Fruit fly (Drosophila melanogaster) whole organism, embryonic: ENCODE results near the gene CG10177.

Experiments
- Abd-B ChIP-seq: fragments of 200-800 bp; sonication (Bioruptor generic); optimal IDR thresholded peaks from 2 replicates; lab custom pipeline; 2018; ENCODE audit warnings: missing biosample characterization, mild to moderate bottlenecking, missing genetic modification characterization, moderate library complexity
- Bgb ChIP-seq: fragments of 200-800 bp; sonication (Bioruptor generic); IDR thresholded peaks from 2 replicates; pipeline ENCODE4 v1.3.6; 2022; ENCODE audit warnings: missing biosample characterization, missing genetic modification characterization; ENCODE audit not compliant: partially characterized antibody
- CG10209 ChIP-seq: fragments of 200-800 bp; sonication (Bioruptor generic); optimal IDR thresholded peaks from 3 replicates; lab custom pipeline; 2017; ENCODE audit warnings: missing biosample characterization, mild to moderate bottlenecking, missing genetic modification characterization, missing genetic modification reagents
- CG10274 ChIP-seq: fragments of 200-800 bp; sonication (Bioruptor generic); optimal IDR thresholded peaks from 3 replicates; lab custom pipeline; 2017; ENCODE audit warnings: missing biosample characterization, mild to moderate bottlenecking, missing genetic modification characterization
- CG12769 ChIP-seq: fragments of 200-800 bp; sonication (Bioruptor generic); optimal IDR thresholded peaks from 2 replicates; lab custom pipeline; 2019; ENCODE audit warnings: missing biosample characterization, mild to moderate bottlenecking, missing genetic modification characterization, moderate library complexity
- CG14860 ChIP-seq: fragments of 200-800 bp; sonication (Bioruptor generic); IDR thresholded peaks from 3 replicates; pipeline ENCODE4 v1.3.6; 2022; ENCODE audit warnings: missing biosample characterization, missing genetic modification characterization; ENCODE audit not compliant: partially characterized antibody
- CG1529 ChIP-seq: fragments of 200-800 bp; sonication (Bioruptor generic); optimal IDR thresholded peaks from 3 replicates; lab custom pipeline; 2018; ENCODE audit warnings: missing biosample characterization, missing genetic modification characterization
- CG1647 ChIP-seq: fragments of 200-800 bp; sonication (Bioruptor generic); optimal IDR thresholded peaks from 3 replicates; lab custom pipeline; 2016; ENCODE audit warnings: missing biosample characterization, missing genetic modification characterization
- CG16813 ChIP-seq: fragments of 200-800 bp; sonication (Bioruptor generic); IDR thresholded peaks from 3 replicates; pipeline ENCODE4 v1.3.6; 2022; ENCODE audit warnings: missing biosample characterization, missing genetic modification characterization; ENCODE audit not compliant: partially characterized antibody
- CG31441 ChIP-seq: fragments of 200-800 bp; sonication (Bioruptor generic); IDR thresholded peaks from 2 replicates; pipeline ENCODE4 v1.3.6; 2022; ENCODE audit warnings: missing biosample characterization, missing genetic modification characterization
- CG32767 ChIP-seq: fragments of 200-800 bp; sonication (Bioruptor generic); IDR thresholded peaks from 2 replicates; pipeline ENCODE4 v1.3.6; 2022; ENCODE audit warnings: missing biosample characterization, missing genetic modification characterization
- CG42726 ChIP-seq: fragments of 200-800 bp; sonication (Bioruptor generic); IDR thresholded peaks from 2 replicates; pipeline ENCODE4 v1.3.6; 2022; ENCODE audit warnings: missing biosample characterization, missing genetic modification characterization; ENCODE audit not compliant: partially characterized antibody
- CG6791 ChIP-seq: fragments of 200-800 bp; sonication (Bioruptor generic); IDR thresholded peaks from 3 replicates; pipeline ENCODE4 v1.3.6; 2022; ENCODE audit warnings: missing biosample characterization, missing genetic modification characterization; ENCODE audit not compliant: partially characterized antibody
- CG7556 ChIP-seq: fragments of 200-800 bp; sonication (Bioruptor generic); optimal IDR thresholded peaks from 2 replicates; lab custom pipeline; 2017; ENCODE audit warnings: missing biosample characterization, mild to moderate bottlenecking, missing genetic modification characterization
- CG7745 ChIP-seq: fragments of 200-800 bp; sonication (Bioruptor generic); optimal IDR thresholded peaks from 2 replicates; lab custom pipeline; 2018; ENCODE audit warnings: missing biosample characterization, mild to moderate bottlenecking, missing genetic modification characterization, moderate library complexity
- CG7963 ChIP-seq: fragments of 200-800 bp; sonication (Bioruptor generic); IDR thresholded peaks from 3 replicates; pipeline ENCODE4 v1.3.6; 2022; ENCODE audit warnings: missing biosample characterization, missing genetic modification characterization; ENCODE audit not compliant: partially characterized antibody
- CG8478 ChIP-seq: fragments of >200 bp; optimal IDR thresholded peaks from 2 replicates; lab custom pipeline; 2018
- CG9437 ChIP-seq: fragments of 200-800 bp; sonication (Bioruptor generic); optimal IDR thresholded peaks from 2 replicates; lab custom pipeline; 2018; ENCODE audit warnings: missing biosample characterization, mild to moderate bottlenecking, missing genetic modification characterization
- CG9932 ChIP-seq: fragments of 200-800 bp; sonication (Bioruptor generic); IDR thresholded peaks from 2 replicates; pipeline ENCODE4 v1.3.6; 2022; ENCODE audit warnings: missing biosample characterization, missing genetic modification characterization
- CTCF ChIP-seq: fragments of 200-800 bp; sonication (Bioruptor generic); optimal IDR thresholded peaks from 2 replicates; lab custom pipeline; 2017; ENCODE audit warnings: missing biosample characterization, mild to moderate bottlenecking, missing genetic modification characterization, moderate library complexity
- CoRest ChIP-seq: fragments of 200-800 bp; sonication (Bioruptor generic); optimal IDR thresholded peaks from 3 replicates; lab custom pipeline; 2018; ENCODE audit warnings: missing biosample characterization, mild to moderate bottlenecking, missing genetic modification characterization, moderate library complexity
- Dbx ChIP-seq: fragments of 200-800 bp; sonication (Bioruptor generic); IDR thresholded peaks from 3 replicates; pipeline ENCODE4 v1.3.6; 2022; ENCODE audit warnings: missing biosample characterization, missing genetic modification characterization
- Dek ChIP-seq: fragments of 200-800 bp; sonication (Bioruptor generic); optimal IDR thresholded peaks from 3 replicates; lab custom pipeline; 2019; ENCODE audit warnings: missing biosample characterization, mild to moderate bottlenecking, missing genetic modification characterization, moderate library complexity
- Ets97D ChIP-seq: fragments of 200-800 bp; sonication (Bioruptor generic); optimal IDR thresholded peaks from 3 replicates; lab custom pipeline; 2016; ENCODE audit warnings: missing biosample characterization, missing genetic modification characterization
- HLH54F ChIP-seq: fragments of 200-800 bp; sonication (Bioruptor generic); optimal IDR thresholded peaks from 3 replicates; lab custom pipeline; 2016; ENCODE audit warnings: missing biosample characterization, missing genetic modification characterization
- HmgD ChIP-seq: fragments of 200-800 bp; sonication (Bioruptor generic); optimal IDR thresholded peaks from 3 replicates; lab custom pipeline; 2016; ENCODE audit warnings: missing biosample characterization, missing genetic modification characterization
- HmgZ ChIP-seq: fragments of 200-800 bp; sonication (Bioruptor generic); optimal IDR thresholded peaks from 2 replicates; lab custom pipeline; 2018; ENCODE audit warnings: missing biosample characterization, mild to moderate bottlenecking, missing genetic modification characterization
- Lhr ChIP-seq: fragments of 200-800 bp; sonication (Bioruptor generic); optimal IDR thresholded peaks from 3 replicates; lab custom pipeline; 2017; ENCODE audit warnings: mild to moderate bottlenecking, missing biosample characterization, missing genetic modification reagents, missing genetic modification characterization
- Neu2 ChIP-seq: fragments of 200-800 bp; sonication (Bioruptor generic); optimal IDR thresholded peaks from 3 replicates; lab custom pipeline; 2016; ENCODE audit warnings: missing biosample characterization, missing genetic modification characterization, borderline replicate concordance
- NfI ChIP-seq: fragments of 200-800 bp; sonication (Bioruptor generic); optimal IDR thresholded peaks from 3 replicates; lab custom pipeline; 2018; ENCODE audit warnings: missing biosample characterization, mild to moderate bottlenecking, missing genetic modification characterization, moderate library complexity
- Opbp ChIP-seq: fragments of 200-800 bp; sonication (Bioruptor generic); IDR thresholded peaks from 3 replicates; pipeline ENCODE4 v1.3.6; 2022; ENCODE audit warnings: missing biosample characterization, missing genetic modification characterization; ENCODE audit not compliant: partially characterized antibody
- Six4 ChIP-seq: fragments of 200-800 bp; sonication (Bioruptor generic); optimal IDR thresholded peaks from 2 replicates; lab custom pipeline; 2016; ENCODE audit warnings: missing biosample characterization, missing genetic modification characterization
- amos ChIP-seq: fragments of 200-800 bp; sonication (Bioruptor generic); IDR thresholded peaks from 2 replicates; pipeline ENCODE4 v1.3.6; 2022; ENCODE audit warnings: missing biosample characterization, missing genetic modification characterization; ENCODE audit not compliant: partially characterized antibody
- ap ChIP-seq: fragments of 200-800 bp; sonication (Bioruptor generic); IDR thresholded peaks from 2 replicates; pipeline ENCODE4 v1.3.6; 2022; ENCODE audit warnings: missing biosample characterization, missing genetic modification characterization
- bigmax ChIP-seq: fragments of 200-800 bp; sonication (Bioruptor generic); optimal IDR thresholded peaks from 2 replicates; lab custom pipeline; 2018; ENCODE audit warnings: missing biosample characterization, mild to moderate bottlenecking, missing genetic modification characterization
- br ChIP-seq: fragments of >200 bp; optimal IDR thresholded peaks from 2 replicates; lab custom pipeline; 2017
- bsh ChIP-seq, 2 experiments: fragments of 200-800 bp; sonication (Bioruptor generic); optimal IDR thresholded peaks; 2 replicates each; lab custom pipeline; 2017 to 2018; ENCODE audit warnings: mild to moderate bottlenecking in 2 of 2, missing biosample characterization in 2 of 2, missing genetic modification characterization in 2 of 2, moderate library complexity in 1 of 2
- cg ChIP-seq: fragments of 200-800 bp; sonication (Bioruptor generic); optimal IDR thresholded peaks from 3 replicates; lab custom pipeline; 2019; ENCODE audit warnings: missing biosample characterization, mild to moderate bottlenecking, missing genetic modification characterization, moderate library complexity
- hbn ChIP-seq: fragments of 200-800 bp; sonication (Bioruptor generic); IDR thresholded peaks from 2 replicates; pipeline ENCODE4 v1.3.6; 2022; ENCODE audit warnings: missing biosample characterization, missing genetic modification characterization; ENCODE audit not compliant: partially characterized antibody
- knrl ChIP-seq: fragments of 200-800 bp; sonication (Bioruptor generic); IDR thresholded peaks from 3 replicates; pipeline ENCODE4 v1.3.6; 2022; ENCODE audit warnings: missing biosample characterization, missing genetic modification characterization; ENCODE audit not compliant: partially characterized antibody
- odd ChIP-seq: fragments of 200-800 bp; sonication (Bioruptor generic); optimal IDR thresholded peaks from 2 replicates; lab custom pipeline; 2017; ENCODE audit warnings: missing biosample characterization, mild to moderate bottlenecking, missing genetic modification characterization
- org-1 ChIP-seq: fragments of 200-800 bp; sonication (Bioruptor generic); optimal IDR thresholded peaks from 2 replicates; lab custom pipeline; 2017; ENCODE audit warnings: missing biosample characterization, missing genetic modification characterization
- pita ChIP-seq: fragments of 200-800 bp; sonication (Bioruptor generic); optimal IDR thresholded peaks from 2 replicates; lab custom pipeline; 2017; ENCODE audit warnings: missing biosample characterization, mild to moderate bottlenecking, missing genetic modification characterization
- sd ChIP-seq: fragments of 200-800 bp; sonication (Bioruptor generic); optimal IDR thresholded peaks from 3 replicates; lab custom pipeline; 2018; ENCODE audit warnings: missing biosample characterization, mild to moderate bottlenecking, missing genetic modification characterization, moderate library complexity
- sima ChIP-seq: fragments of 200-800 bp; sonication (Bioruptor generic); optimal IDR thresholded peaks from 2 replicates; lab custom pipeline; 2016; ENCODE audit warnings: missing biosample characterization, missing genetic modification characterization
- sna ChIP-seq: fragments of 200-800 bp; sonication (Bioruptor generic); IDR thresholded peaks from 2 replicates; pipeline ENCODE4 v1.3.6; 2022; ENCODE audit warnings: missing biosample characterization, missing genetic modification characterization; ENCODE audit not compliant: partially characterized antibody
- stwl ChIP-seq: fragments of 200-800 bp; sonication (Bioruptor generic); optimal IDR thresholded peaks from 3 replicates; lab custom pipeline; 2018; ENCODE audit warnings: missing biosample characterization, mild to moderate bottlenecking, missing genetic modification characterization, moderate library complexity
- vnd ChIP-seq: fragments of 200-800 bp; sonication (Bioruptor generic); IDR thresholded peaks from 3 replicates; pipeline ENCODE4 v1.3.6; 2022; ENCODE audit warnings: missing biosample characterization, missing genetic modification characterization; ENCODE audit not compliant: partially characterized antibody
- wdn ChIP-seq: fragments of 200-800 bp; sonication (Bioruptor generic); IDR thresholded peaks from 2 replicates; pipeline ENCODE4 v1.3.6; 2022; ENCODE audit warnings: missing biosample characterization, missing genetic modification characterization
- zen ChIP-seq: fragments of 200-800 bp; sonication (Bioruptor generic); optimal IDR thresholded peaks from 3 replicates; lab custom pipeline; 2018; ENCODE audit warnings: missing biosample characterization, mild to moderate bottlenecking, missing genetic modification characterization, moderate library complexity

Gene CG10177

dm6 chr3R:23522296-23522695 lies 913 bp upstream of the CG10177 start:
- TF ChIP-seq knrl (GFP tag; lab: Robert Waterston, UW) (peak; percentile 67), Lhr (GFP tag; lab: Kevin White, UChicago) (peak; percentile 7), Abd-B (GFP tag; lab: Kevin White, UChicago) (peak; percentile 3), HmgD (no peak), Six4 (no peak), CG42726 (GFP tag; lab: Robert Waterston, UW) (peak; percentile 68), hbn (no peak), wdn (GFP tag; lab: Robert Waterston, UW) (no peak), CTCF (GFP tag; lab: Kevin White, UChicago) (peak; percentile 81), CG8478 (lab: Kevin White, UChicago) (peak; percentile 54), CG16813 (GFP tag; lab: Robert Waterston, UW) (peak; percentile 65), CG32767 (GFP tag; lab: Robert Waterston, UW) (no peak), odd (GFP tag; lab: Kevin White, UChicago) (no peak), Neu2 (no peak), CG9437 (no peak), Ets97D (GFP tag; lab: Kevin White, UChicago) (no peak), org-1 (GFP tag; lab: Kevin White, UChicago) (no peak), ap (no peak), Dek (tag; lab: Kevin White, UChicago) (peak; percentile 5), Dbx (no peak), CG10209 (no peak), br (lab: Kevin White, UChicago) (no peak), CG7963 (GFP tag; lab: Robert Waterston, UW) (0 out of 3 replicates have a peak, but pooled peaks have one; percentile 23), cg (GFP tag; lab: Kevin White, UChicago) (no peak), CG14860 (GFP tag; lab: Robert Waterston, UW) (peak; percentile 46; the same call in 1 of the 3 replicates), vnd (GFP tag; lab: Robert Waterston, UW) (peak; percentile 45; the same call in 1 of the 3 replicates), CG9932 (GFP tag; lab: Robert Waterston, UW) (no peak), bigmax (GFP tag; lab: Kevin White, UChicago) (no peak), CG7556 (GFP tag; lab: Kevin White, UChicago) (no peak), CG6791 (GFP tag; lab: Robert Waterston, UW) (0 out of 3 replicates have a peak, but pooled peaks have one; percentile 44), CG7745 (no peak), CG31441 (GFP tag; lab: Robert Waterston, UW) (no peak), Opbp (GFP tag; lab: Robert Waterston, UW) (peak; percentile 39; the same call in 2 of the 3 replicates), sd (tag; lab: Kevin White, UChicago) (peak; percentile 60), HLH54F (GFP tag; lab: Kevin White, UChicago) (no peak), CoRest (tag; lab: Kevin White, UChicago) (peak; percentile 3), NfI (GFP tag; lab: Kevin White, UChicago) (no peak), CG1647 (GFP tag; lab: Kevin White, UChicago) (no peak), CG12769 (tag; lab: Kevin White, UChicago) (no peak), bsh (GFP tag; optimal IDR thresholded peaks at IDR 0.05; lab: Kevin White, UChicago) (no peak), Bgb (GFP tag; lab: Robert Waterston, UW) (peak; percentile 78), stwl (peak; percentile 40), amos (GFP tag; lab: Robert Waterston, UW) (peak; percentile 68), sna (GFP tag; lab: Robert Waterston, UW) (no peak), CG1529 (GFP tag; lab: Kevin White, UChicago) (no peak), zen (tag; lab: Kevin White, UChicago) (no peak), CG10274 (GFP tag; lab: Kevin White, UChicago) (no peak), sima (GFP tag; lab: Kevin White, UChicago) (no peak), pita (GFP tag; lab: Kevin White, UChicago) (peak; percentile 58), HmgZ (peak; percentile 27)
